Fruit fly (Drosophila melanogaster) whole organism, embryonic: ENCODE data around the gene CG34282.

Source experiments
- Abd-B ChIP-seq: fragments of 200-800 bp; sonication (Bioruptor generic); optimal IDR thresholded peaks from 2 replicates; lab custom pipeline; 2018; ENCODE audit warnings: missing biosample characterization, mild to moderate bottlenecking, missing genetic modification characterization, moderate library complexity
- Antp ChIP-seq: fragments of 200-800 bp; sonication (Bioruptor generic); optimal IDR thresholded peaks from 3 replicates; lab custom pipeline; 2016; ENCODE audit warnings: missing biosample characterization, missing genetic modification characterization
- Atf3 ChIP-seq: fragments of 200-800 bp; sonication (Bioruptor generic); optimal IDR thresholded peaks from 3 replicates; lab custom pipeline; 2016; ENCODE audit warnings: missing biosample characterization, missing genetic modification characterization
- Bgb ChIP-seq: fragments of 200-800 bp; sonication (Bioruptor generic); IDR thresholded peaks from 2 replicates; pipeline ENCODE4 v1.3.6; 2022; ENCODE audit warnings: missing biosample characterization, missing genetic modification characterization; ENCODE audit not compliant: partially characterized antibody
- CG10209 ChIP-seq: fragments of 200-800 bp; sonication (Bioruptor generic); optimal IDR thresholded peaks from 3 replicates; lab custom pipeline; 2017; ENCODE audit warnings: missing biosample characterization, mild to moderate bottlenecking, missing genetic modification characterization, missing genetic modification reagents
- CG11085 ChIP-seq: fragments of 200-800 bp; sonication (Bioruptor generic); IDR thresholded peaks from 2 replicates; pipeline ENCODE4 v1.3.6; 2022; ENCODE audit warnings: missing biosample characterization, missing genetic modification characterization
- CG12104 ChIP-seq: fragments of 200-800 bp; sonication (Bioruptor generic); optimal IDR thresholded peaks from 3 replicates; lab custom pipeline; 2016; ENCODE audit warnings: missing biosample characterization, missing genetic modification characterization
- CG12769 ChIP-seq: fragments of 200-800 bp; sonication (Bioruptor generic); optimal IDR thresholded peaks from 2 replicates; lab custom pipeline; 2019; ENCODE audit warnings: missing biosample characterization, mild to moderate bottlenecking, missing genetic modification characterization, moderate library complexity
- CG12942 ChIP-seq: fragments of 200-800 bp; sonication (Bioruptor generic); optimal IDR thresholded peaks from 3 replicates; lab custom pipeline; 2016; ENCODE audit warnings: missing biosample characterization, missing genetic modification characterization
- CG15696 ChIP-seq: fragments of 200-800 bp; sonication (Bioruptor generic); optimal IDR thresholded peaks from 2 replicates; lab custom pipeline; 2019; ENCODE audit warnings: missing biosample characterization, mild to moderate bottlenecking, missing genetic modification characterization, moderate library complexity
- CG16815 ChIP-seq: fragments of 200-800 bp; sonication (Bioruptor generic); optimal IDR thresholded peaks from 3 replicates; lab custom pipeline; 2017; ENCODE audit warnings: missing biosample characterization, mild to moderate bottlenecking, missing genetic modification characterization
- CG17802 ChIP-seq: fragments of 200-800 bp; sonication (Bioruptor generic); optimal IDR thresholded peaks from 2 replicates; lab custom pipeline; 2018; ENCODE audit warnings: missing biosample characterization, mild to moderate bottlenecking, missing genetic modification characterization, moderate library complexity
- CG2202 ChIP-seq: fragments of 200-800 bp; sonication (Bioruptor generic); optimal IDR thresholded peaks from 2 replicates; lab custom pipeline; 2018; ENCODE audit warnings: missing biosample characterization, mild to moderate bottlenecking, missing genetic modification characterization
- CG30020 ChIP-seq: fragments of 200-800 bp; optimal IDR thresholded peaks from 2 replicates; lab custom pipeline; 2019; ENCODE audit warnings: missing biosample characterization, mild to moderate bottlenecking, missing genetic modification characterization, moderate library complexity
- CG4360 ChIP-seq: fragments of 200-800 bp; sonication (Bioruptor generic); IDR thresholded peaks from 2 replicates; pipeline ENCODE4 v1.3.6; 2022; ENCODE audit warnings: missing biosample characterization, missing genetic modification characterization
- CG4404 ChIP-seq: fragments of 200-800 bp; sonication (Bioruptor generic); IDR thresholded peaks from 2 replicates; pipeline ENCODE4 v1.3.6; 2022; ENCODE audit warnings: missing biosample characterization, missing genetic modification characterization
- CG5953 ChIP-seq: fragments of 200-800 bp; sonication (Bioruptor generic); IDR thresholded peaks from 2 replicates; pipeline ENCODE4 v1.3.6; 2022; ENCODE audit warnings: missing biosample characterization, missing genetic modification characterization
- CG6272 ChIP-seq: fragments of 200-800 bp; sonication (Bioruptor generic); IDR thresholded peaks from 2 replicates; pipeline ENCODE4 v1.3.6; 2022; ENCODE audit warnings: missing biosample characterization, missing genetic modification characterization
- CG6683 ChIP-seq: fragments of 200-800 bp; sonication (Bioruptor generic); optimal IDR thresholded peaks from 2 replicates; lab custom pipeline; 2017; ENCODE audit warnings: missing biosample characterization, mild to moderate bottlenecking, missing genetic modification characterization, missing genetic modification reagents
- CG7556 ChIP-seq: fragments of 200-800 bp; sonication (Bioruptor generic); optimal IDR thresholded peaks from 2 replicates; lab custom pipeline; 2017; ENCODE audit warnings: missing biosample characterization, mild to moderate bottlenecking, missing genetic modification characterization
- CG8290 ChIP-seq, 3 experiments: fragments of 200-800 bp; sonication (Bioruptor generic); optimal IDR thresholded peaks; 2 replicates each; lab custom pipeline; 2016 to 2019; ENCODE audit warnings: missing biosample characterization in 3 of 3, missing genetic modification characterization in 3 of 3, mild to moderate bottlenecking in 2 of 3, moderate library complexity in 1 of 3
- CG8359 ChIP-seq: fragments of 200-800 bp; sonication (Bioruptor generic); optimal IDR thresholded peaks from 2 replicates; lab custom pipeline; 2017; ENCODE audit warnings: missing biosample characterization, mild to moderate bottlenecking, missing genetic modification characterization, borderline replicate concordance
- CG9215 ChIP-seq: fragments of 200-800 bp; sonication (Bioruptor generic); IDR thresholded peaks from 2 replicates; pipeline ENCODE4 v1.3.6; 2022; ENCODE audit warnings: missing biosample characterization, missing genetic modification characterization
- CG9817 ChIP-seq: fragments of 200-800 bp; sonication (Bioruptor generic); optimal IDR thresholded peaks from 2 replicates; lab custom pipeline; 2018; ENCODE audit warnings: missing biosample characterization, mild to moderate bottlenecking, missing genetic modification characterization, moderate library complexity
- CG9932 ChIP-seq: fragments of 200-800 bp; sonication (Bioruptor generic); IDR thresholded peaks from 2 replicates; pipeline ENCODE4 v1.3.6; 2022; ENCODE audit warnings: missing biosample characterization, missing genetic modification characterization
- Fer2 ChIP-seq: fragments of 200-800 bp; sonication (Bioruptor generic); optimal IDR thresholded peaks from 2 replicates; lab custom pipeline; 2018; ENCODE audit warnings: missing biosample characterization, mild to moderate bottlenecking, missing genetic modification characterization, moderate library complexity
- Hey ChIP-seq: fragments of 200-800 bp; sonication (Bioruptor generic); optimal IDR thresholded peaks from 3 replicates; lab custom pipeline; 2018; ENCODE audit warnings: missing biosample characterization, mild to moderate bottlenecking, missing genetic modification characterization
- Mad ChIP-seq: fragments of 200-800 bp; sonication (Bioruptor generic); optimal IDR thresholded peaks from 2 replicates; lab custom pipeline; 2016; ENCODE audit warnings: missing biosample characterization, missing genetic modification characterization
- Med ChIP-seq: fragments of 200-800 bp; sonication (Bioruptor generic); peaks from one replicate; lab custom pipeline; 2016; ENCODE audit warnings: missing biosample characterization, missing genetic modification characterization, mild to moderate bottlenecking, inconsistent platforms, moderate library complexity
- Neu2 ChIP-seq: fragments of 200-800 bp; sonication (Bioruptor generic); optimal IDR thresholded peaks from 3 replicates; lab custom pipeline; 2016; ENCODE audit warnings: missing biosample characterization, missing genetic modification characterization, borderline replicate concordance
- Opbp ChIP-seq: fragments of 200-800 bp; sonication (Bioruptor generic); IDR thresholded peaks from 3 replicates; pipeline ENCODE4 v1.3.6; 2022; ENCODE audit warnings: missing biosample characterization, missing genetic modification characterization; ENCODE audit not compliant: partially characterized antibody
- amos ChIP-seq: fragments of 200-800 bp; sonication (Bioruptor generic); IDR thresholded peaks from 2 replicates; pipeline ENCODE4 v1.3.6; 2022; ENCODE audit warnings: missing biosample characterization, missing genetic modification characterization; ENCODE audit not compliant: partially characterized antibody
- bcd ChIP-seq: fragments of 200-800 bp; sonication (Bioruptor generic); optimal IDR thresholded peaks from 2 replicates; lab custom pipeline; 2017; ENCODE audit warnings: missing biosample characterization, mild to moderate bottlenecking, missing genetic modification characterization
- br ChIP-seq: fragments of >200 bp; optimal IDR thresholded peaks from 2 replicates; lab custom pipeline; 2017
- cad ChIP-seq: fragments of >200 bp; optimal IDR thresholded peaks from 2 replicates; lab custom pipeline; 2017; ENCODE audit warnings: missing biosample characterization, missing genetic modification characterization
- ems ChIP-seq: fragments of 200-800 bp; sonication (Bioruptor generic); optimal IDR thresholded peaks from 3 replicates; lab custom pipeline; 2016; ENCODE audit warnings: missing biosample characterization, missing genetic modification characterization
- eve ChIP-seq, 2 experiments: fragments of >200 bp; optimal IDR thresholded peaks; 2 replicates each; lab custom pipeline; 2017; ENCODE audit warnings: missing biosample characterization in 2 of 2, missing genetic modification characterization in 2 of 2
- fd96Cb ChIP-seq: fragments of 200-800 bp; sonication (Bioruptor generic); optimal IDR thresholded peaks from 2 replicates; lab custom pipeline; 2018; ENCODE audit warnings: missing biosample characterization, mild to moderate bottlenecking, missing genetic modification characterization, moderate library complexity
- ftz-f1 ChIP-seq: fragments of 200-800 bp; sonication (Bioruptor generic); optimal IDR thresholded peaks from 2 replicates; lab custom pipeline; 2016; ENCODE audit warnings: missing biosample characterization, missing genetic modification characterization
- jumu ChIP-seq: fragments of 200-800 bp; sonication (Bioruptor generic); optimal IDR thresholded peaks from 3 replicates; lab custom pipeline; 2016; ENCODE audit warnings: missing biosample characterization, missing genetic modification characterization
- mirr ChIP-seq: fragments of 200-800 bp; sonication (Bioruptor generic); optimal IDR thresholded peaks from 3 replicates; lab custom pipeline; 2018; ENCODE audit warnings: missing biosample characterization, mild to moderate bottlenecking, missing genetic modification characterization
- pnt ChIP-seq: fragments of 200-800 bp; sonication (Bioruptor generic); optimal IDR thresholded peaks from 3 replicates; lab custom pipeline; 2016; ENCODE audit warnings: missing biosample characterization, missing genetic modification characterization
- pum ChIP-seq: fragments of 200-800 bp; sonication (Bioruptor generic); optimal IDR thresholded peaks from 2 replicates; lab custom pipeline; 2016; ENCODE audit warnings: missing biosample characterization, missing genetic modification characterization
- salm ChIP-seq: fragments of 200-800 bp; sonication (Bioruptor generic); optimal IDR thresholded peaks from 2 replicates; lab custom pipeline; 2018; ENCODE audit warnings: missing biosample characterization, mild to moderate bottlenecking, missing genetic modification characterization
- sob ChIP-seq: fragments of 200-800 bp; sonication (Bioruptor generic); IDR thresholded peaks from 2 replicates; pipeline ENCODE4 v1.3.6; 2022; ENCODE audit warnings: missing biosample characterization, missing genetic modification characterization
- sug ChIP-seq: fragments of 200-800 bp; optimal IDR thresholded peaks from 2 replicates; lab custom pipeline; 2019; ENCODE audit warnings: missing biosample characterization, mild to moderate bottlenecking, missing genetic modification characterization, moderate library complexity
- unc-4 ChIP-seq: fragments of 200-800 bp; sonication (Bioruptor generic); IDR thresholded peaks from 2 replicates; pipeline ENCODE4 v1.3.6; 2022; ENCODE audit warnings: missing biosample characterization, missing genetic modification characterization; ENCODE audit not compliant: partially characterized antibody

Gene CG34282

DNA sequence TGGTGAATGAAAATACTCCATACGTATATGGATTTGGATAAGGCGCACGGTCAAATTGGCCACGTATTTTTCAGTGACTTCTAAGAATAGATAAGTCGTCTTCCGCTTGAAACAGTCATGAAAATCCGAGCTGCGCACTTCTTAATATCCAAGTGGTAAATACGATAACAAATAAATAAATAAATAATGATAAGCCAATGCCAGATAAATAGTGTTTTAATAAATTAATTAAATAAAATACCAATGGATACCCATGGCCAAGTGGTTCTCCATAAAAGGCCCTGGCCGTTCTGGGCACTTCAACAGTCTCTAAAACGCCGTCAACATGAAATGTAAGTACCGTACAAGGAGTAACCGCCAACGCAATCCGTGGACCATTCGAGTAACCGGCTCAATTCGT, 37.3 kb downstream of the CG34282 start, which contains the start of gene CG14302:
TSS of gene CG14302 (plus strand) at position 301 of the 400 bp plus-strand sequence.
- no peak for TF ChIP-seq ems (GFP tag; lab: Kevin White, UChicago)
- TF ChIP-seq CG9817 (tag; lab: Kevin White, UChicago) = no peak
- no peak for TF ChIP-seq CG7556 (GFP tag; lab: Kevin White, UChicago)
- no peak for TF ChIP-seq CG6683 (GFP tag; lab: Kevin White, UChicago)
- TF ChIP-seq cad (GFP tag; lab: Kevin White, UChicago) = no peak
- no peak for TF ChIP-seq CG10209 (GFP tag; lab: Kevin White, UChicago)
- no peak for TF ChIP-seq CG2202 (tag; lab: Kevin White, UChicago)

DNA sequence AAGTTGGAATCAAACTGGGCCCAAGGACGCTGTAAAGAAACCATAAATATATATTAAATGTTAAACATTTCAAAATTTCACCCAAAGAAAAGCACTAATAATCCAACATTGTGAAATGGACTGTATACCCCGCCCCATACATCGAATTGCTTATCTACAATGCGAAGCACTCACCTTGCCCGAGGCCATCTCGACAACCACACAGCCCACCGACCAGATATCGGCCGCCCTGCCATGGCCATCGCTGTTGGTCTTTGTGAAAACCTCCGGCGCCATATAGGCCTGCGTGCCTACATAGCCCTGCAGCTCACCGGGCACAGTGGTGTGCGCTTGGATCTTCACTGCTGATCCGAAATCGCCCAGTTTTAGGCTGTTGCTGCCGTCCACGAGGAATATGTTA, 38.5 kb downstream of the CG34282 start:
- TF ChIP-seq mirr = peak; percentile 38
- peak; percentile 74 for TF ChIP-seq ftz-f1 (GFP tag; lab: Kevin White, UChicago)
- TF ChIP-seq Fer2 (tag; lab: Kevin White, UChicago) = no peak
- TF ChIP-seq sug = peak; percentile 63
- 0 out of 3 replicates have a peak, but pooled peaks have one; percentile 12 for TF ChIP-seq Opbp
- TF ChIP-seq Med (GFP tag; lab: Kevin White, UChicago) = peak; percentile 42
- no peak for TF ChIP-seq CG4360
- TF ChIP-seq, all 482 proteins: peak for 5

DNA sequence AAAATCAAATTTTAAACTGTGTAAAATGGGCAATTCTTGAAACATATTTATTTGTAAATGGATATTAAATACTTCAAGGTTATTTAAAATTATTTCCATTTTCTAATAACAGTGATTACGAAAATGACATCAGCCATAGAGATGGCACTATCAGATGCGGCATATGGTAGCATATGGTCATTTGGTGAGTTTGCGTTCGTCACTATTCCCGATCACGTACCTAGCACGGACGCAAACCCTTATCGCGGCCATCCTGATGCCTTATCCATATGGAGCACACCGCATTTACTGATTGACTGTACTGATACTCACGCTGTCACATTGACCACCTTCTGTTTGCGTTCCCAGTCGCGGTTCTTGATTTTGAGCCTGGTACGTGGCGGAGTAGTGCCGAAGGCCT, 43.0 kb downstream of the CG34282 start:
- TF ChIP-seq CG16815 (GFP tag; lab: Kevin White, UChicago) (no peak), CG30020 (no peak), br (lab: Kevin White, UChicago) (no peak), CG6683 (GFP tag; lab: Kevin White, UChicago) (no peak), CG12769 (no peak), CG17802 (tag; lab: Kevin White, UChicago) (no peak), CG6272 (no peak), CG9932 (peak; percentile 34; the same call in 1 of the 2 replicates), mirr (no peak), sob (GFP tag; lab: Robert Waterston, UW) (no peak), Neu2 (GFP tag; lab: Kevin White, UChicago) (peak; percentile 92), Med (GFP tag; lab: Kevin White, UChicago) (peak; percentile 58), CG15696 (peak; percentile 22), eve (GFP tag; optimal IDR thresholded peaks at IDR 0.05; lab: Kevin White, UChicago) (no peak), CG9215 (GFP tag; lab: Robert Waterston, UW) (no peak), CG5953 (GFP tag; lab: Robert Waterston, UW) (no peak), CG12104 (no peak), CG4404 (peak; percentile 28; the same call in 1 of the 2 replicates), amos (peak; percentile 46), Atf3 (peak; percentile 24), Mad (GFP tag; lab: Kevin White, UChicago) (no peak), Bgb (GFP tag; lab: Robert Waterston, UW) (peak; percentile 37; the same call in 1 of the 2 replicates), fd96Cb (tag; lab: Kevin White, UChicago) (no peak), CG8359 (no peak), Abd-B (GFP tag; lab: Kevin White, UChicago) (peak; percentile 1), pum (GFP tag; lab: Kevin White, UChicago) (no peak), CG12942 (GFP tag; lab: Kevin White, UChicago) (no peak), bcd (GFP tag; lab: Kevin White, UChicago) (no peak), Hey (tag; lab: Kevin White, UChicago) (no peak), unc-4 (GFP tag; lab: Robert Waterston, UW) (no peak), Antp (GFP tag; lab: Kevin White, UChicago) (peak; percentile 13), salm (tag; lab: Kevin White, UChicago) (no peak), jumu (GFP tag; lab: Kevin White, UChicago) (no peak), CG8290 (GFP tag; optimal IDR thresholded peaks at IDR 0.05; lab: Kevin White, UChicago) (no peak), CG8290 (tag; optimal IDR thresholded peaks at IDR 0.05; lab: Kevin White, UChicago) (peak in 1 of 2 experiments; percentile 69), CG11085 (GFP tag; lab: Robert Waterston, UW) (no peak), pnt (no peak)
